Worm (Caenorhabditis elegans): ENCODE data around the gene F57H12.6.

Gene F57H12.6

ce11 chrIV:8007549-8007948 lies 31.4 kb upstream of the F57H12.6 start:
- TF ChIP-seq ceh-19 (GFP tag; optimal IDR thresholded peaks at IDR 0.05) (no peak), ama-1 (optimal IDR thresholded peaks at IDR 0.05) (no peak), ref-2 (tag; optimal IDR thresholded peaks at IDR 0.05) (no peak), unc-55 (GFP tag; optimal IDR thresholded peaks at IDR 0.05) (no peak), pqm-1 (tag; optimal IDR thresholded peaks at IDR 0.05) (no peak), unc-3 (GFP tag; conservative IDR thresholded peaks at IDR 0.05) (no peak), unc-3 (tag; optimal IDR thresholded peaks at IDR 0.05) (no peak), unc-86 (tag; optimal IDR thresholded peaks at IDR 0.05) (no peak), ztf-16 (tag; optimal IDR thresholded peaks at IDR 0.05) (no peak), ttx-3 (tag; optimal IDR thresholded peaks at IDR 0.05) (no peak), pha-4 (tag; optimal IDR thresholded peaks at IDR 0.05) (no peak), unc-42 (tag; optimal IDR thresholded peaks at IDR 0.05) (no peak), ceh-48 (tag; optimal IDR thresholded peaks at IDR 0.05) (no peak), C38D4.7 (GFP tag; optimal IDR thresholded peaks at IDR 0.05) (no peak), ceh-18 (tag; optimal IDR thresholded peaks at IDR 0.05) (no peak), odd-2 (tag; optimal IDR thresholded peaks at IDR 0.05) (no peak), K02D7.2 (tag; optimal IDR thresholded peaks at IDR 0.05) (no peak), fkh-10 (GFP tag; optimal IDR thresholded peaks at IDR 0.05) (no peak), hlh-13 (GFP tag; optimal IDR thresholded peaks at IDR 0.05) (no peak), lin-11 (tag; optimal IDR thresholded peaks at IDR 0.05) (no peak)

ce11 chrIV:8006161-8006560 lies 30.1 kb upstream of the F57H12.6 start:
- TF ChIP-seq tbx-7 (tag; optimal IDR thresholded peaks at IDR 0.05): no peak
- TF ChIP-seq hlh-6 (tag; optimal IDR thresholded peaks at IDR 0.05): no peak
- no peak for TF ChIP-seq ceh-45 (GFP tag; IDR thresholded peaks at IDR 0.05)
- TF ChIP-seq hlh-8 (tag; optimal IDR thresholded peaks at IDR 0.05): no peak
- TF ChIP-seq ets-4 (tag; optimal IDR thresholded peaks at IDR 0.05): no peak
- no peak for TF ChIP-seq hlh-15 (tag; optimal IDR thresholded peaks at IDR 0.05)
- TF ChIP-seq F13H6.1 (tag; optimal IDR thresholded peaks at IDR 0.05): no peak
- TF ChIP-seq eyg-1 (tag; optimal IDR thresholded peaks at IDR 0.05): no peak
- no peak for TF ChIP-seq unc-3 (GFP tag; conservative IDR thresholded peaks at IDR 0.05)
- no peak for TF ChIP-seq unc-3 (tag; optimal IDR thresholded peaks at IDR 0.05)

- TF ChIP-seq K09A11.1 (tag; optimal IDR thresholded peaks at IDR 0.05; ENCODE audit: insufficient read depth): no peak
- no peak for TF ChIP-seq pag-3 (tag; optimal IDR thresholded peaks at IDR 0.05; ENCODE audit: borderline replicate concordance)
- no peak for TF ChIP-seq K02D7.2 (tag; optimal IDR thresholded peaks at IDR 0.05)
- no peak for TF ChIP-seq pros-1 (tag; optimal IDR thresholded peaks at IDR 0.05)
- no peak for TF ChIP-seq ceh-48 (tag; optimal IDR thresholded peaks at IDR 0.05)
- no peak for TF ChIP-seq Y22D7AL.16 (tag; optimal IDR thresholded peaks at IDR 0.05)
- TF ChIP-seq unc-55 (GFP tag; optimal IDR thresholded peaks at IDR 0.05): no peak
- TF ChIP-seq unc-86 (tag; optimal IDR thresholded peaks at IDR 0.05): no peak
Observed at ce11 chrIV:8005376-8005775, 29.3 kb upstream of the F57H12.6 start.

- TF ChIP-seq ceh-2 (tag; optimal IDR thresholded peaks at IDR 0.05) (no peak), ceh-24 (tag; optimal IDR thresholded peaks at IDR 0.05) (no peak), pag-3 (tag; optimal IDR thresholded peaks at IDR 0.05; ENCODE audit: borderline replicate concordance) (no peak), Y22D7AL.16 (tag; optimal IDR thresholded peaks at IDR 0.05) (no peak), unc-86 (tag; optimal IDR thresholded peaks at IDR 0.05) (no peak), ceh-18 (tag; optimal IDR thresholded peaks at IDR 0.05) (no peak), dve-1 (tag; optimal IDR thresholded peaks at IDR 0.05) (no peak), lin-11 (tag; optimal IDR thresholded peaks at IDR 0.05) (no peak), npax-4 (tag; optimal IDR thresholded peaks at IDR 0.05) (no peak), nhr-11 (tag; optimal IDR thresholded peaks at IDR 0.05) (no peak), fkh-10 (GFP tag; optimal IDR thresholded peaks at IDR 0.05) (no peak), elt-4 (tag; optimal IDR thresholded peaks at IDR 0.05) (no peak), che-1 (tag; optimal IDR thresholded peaks at IDR 0.05) (no peak), ceh-34 (tag; optimal IDR thresholded peaks at IDR 0.05) (no peak), elt-2 (tag; optimal IDR thresholded peaks at IDR 0.05) (no peak), T23F11.4 (GFP tag; optimal IDR thresholded peaks at IDR 0.05) (no peak), ceh-22 (tag; optimal IDR thresholded peaks at IDR 0.05) (no peak), syd-9 (tag; optimal IDR thresholded peaks at IDR 0.05) (no peak), dmd-4 (tag; optimal IDR thresholded peaks at IDR 0.05; ENCODE audit: borderline replicate concordance) (no peak), sox-4 (tag; optimal IDR thresholded peaks at IDR 0.05) (no peak)
Observed at ce11 chrIV:8004019-8004418, 27.9 kb upstream of the F57H12.6 start, which contains the start of gene rig-4. Gene rig-4 (minus strand): TSS chrIV:8004119.
